Fruit fly (Drosophila melanogaster) whole organism, prepupa: ENCODE data around the gene L2HGDH.

Experiments
- Blimp-1 ChIP-seq: fragments of 200-800 bp; sonication (Bioruptor generic); optimal IDR thresholded peaks from 3 replicates; lab custom pipeline; 2017; ENCODE audit warnings: missing biosample characterization, missing genetic modification characterization, mild to moderate bottlenecking, moderate library complexity, missing genetic modification reagents
- CG10631 ChIP-seq: fragments of 200-800 bp; sonication (Bioruptor generic); optimal IDR thresholded peaks from 2 replicates; lab custom pipeline; 2016; ENCODE audit warnings: missing biosample characterization, missing genetic modification characterization
- CG10669 ChIP-seq: fragments of 200-800 bp; sonication (Bioruptor generic); optimal IDR thresholded peaks from 3 replicates; lab custom pipeline; 2018; ENCODE audit warnings: missing biosample characterization, mild to moderate bottlenecking, missing genetic modification characterization, moderate library complexity
- CG11294 ChIP-seq: fragments of 200-800 bp; sonication (Bioruptor generic); IDR thresholded peaks from 2 replicates; pipeline ENCODE4 v1.3.6; 2022; ENCODE audit warnings: missing biosample characterization, missing genetic modification characterization
- CG11762 ChIP-seq: fragments of 200-800 bp; sonication (Bioruptor generic); optimal IDR thresholded peaks from 3 replicates; lab custom pipeline; 2016; ENCODE audit warnings: missing biosample characterization, missing genetic modification characterization; ENCODE audit not compliant: insufficient read depth
- CG11902 ChIP-seq: fragments of 200-800 bp; sonication (Bioruptor generic); optimal IDR thresholded peaks from 3 replicates; lab custom pipeline; 2016; ENCODE audit warnings: missing biosample characterization, missing genetic modification characterization
- CG15336 ChIP-seq: fragments of 200-800 bp; sonication (Bioruptor generic); IDR thresholded peaks from 2 replicates; pipeline ENCODE4 v1.3.6; 2022; ENCODE audit warnings: missing biosample characterization, missing genetic modification characterization
- CG3032 ChIP-seq: fragments of 200-800 bp; optimal IDR thresholded peaks from 2 replicates; lab custom pipeline; 2019; ENCODE audit warnings: missing biosample characterization, mild to moderate bottlenecking, missing genetic modification characterization, moderate library complexity
- CG31627 ChIP-seq: fragments of 200-800 bp; sonication (Bioruptor generic); optimal IDR thresholded peaks from 3 replicates; lab custom pipeline; 2016; ENCODE audit warnings: missing biosample characterization, missing genetic modification characterization
- CG32006 ChIP-seq: fragments of 200-800 bp; sonication (Bioruptor generic); optimal IDR thresholded peaks from 3 replicates; lab custom pipeline; 2017; ENCODE audit warnings: missing biosample characterization, mild to moderate bottlenecking, missing genetic modification characterization
- CG34406 ChIP-seq: fragments of 200-800 bp; sonication (Bioruptor generic); optimal IDR thresholded peaks from 3 replicates; lab custom pipeline; 2016; ENCODE audit warnings: missing biosample characterization, missing genetic modification characterization
- CG3919 ChIP-seq: fragments of 200-800 bp; sonication (Bioruptor generic); optimal IDR thresholded peaks from 3 replicates; lab custom pipeline; 2016; ENCODE audit warnings: missing biosample characterization, missing genetic modification characterization
- CG4318 ChIP-seq: fragments of 200-800 bp; sonication (Bioruptor generic); optimal IDR thresholded peaks from 3 replicates; lab custom pipeline; 2017; ENCODE audit warnings: missing biosample characterization, mild to moderate bottlenecking, missing genetic modification characterization
- CG6163 ChIP-seq: fragments of 200-800 bp; sonication (Bioruptor generic); IDR thresholded peaks from 3 replicates; pipeline ENCODE4 v1.3.6; 2022; ENCODE audit warnings: missing biosample characterization, missing genetic modification characterization
- CG6276 ChIP-seq: fragments of 200-800 bp; sonication (Bioruptor generic); optimal IDR thresholded peaks from 2 replicates; lab custom pipeline; 2017; ENCODE audit warnings: missing biosample characterization, mild to moderate bottlenecking, missing genetic modification characterization
- CG6792 ChIP-seq: fragments of 200-800 bp; sonication (Bioruptor generic); optimal IDR thresholded peaks from 3 replicates; lab custom pipeline; 2016; ENCODE audit warnings: missing biosample characterization, missing genetic modification characterization
- CG6808 ChIP-seq: fragments of 200-800 bp; sonication (Bioruptor generic); optimal IDR thresholded peaks from 3 replicates; lab custom pipeline; 2017; ENCODE audit warnings: missing biosample characterization, missing genetic modification characterization, mild to moderate bottlenecking, moderate library complexity, missing genetic modification reagents
- CG6854 ChIP-seq: fragments of 200-800 bp; sonication (Bioruptor generic); optimal IDR thresholded peaks from 2 replicates; lab custom pipeline; 2017; ENCODE audit warnings: missing biosample characterization, mild to moderate bottlenecking, missing genetic modification characterization
- CG8119 ChIP-seq: fragments of 200-800 bp; sonication (Bioruptor generic); IDR thresholded peaks from 3 replicates; pipeline ENCODE4 v1.3.6; 2022; ENCODE audit warnings: missing biosample characterization, missing genetic modification characterization
- CG8319 ChIP-seq: fragments of 200-800 bp; sonication (Bioruptor generic); optimal IDR thresholded peaks from 3 replicates; lab custom pipeline; 2016; ENCODE audit warnings: missing biosample characterization, missing genetic modification characterization
- CG8632 ChIP-seq: fragments of 200-800 bp; sonication (Bioruptor generic); optimal IDR thresholded peaks from 3 replicates; lab custom pipeline; 2016; ENCODE audit warnings: missing biosample characterization, missing genetic modification characterization
- CG9139 ChIP-seq: fragments of 200-800 bp; sonication (Bioruptor generic); optimal IDR thresholded peaks from 3 replicates; lab custom pipeline; 2017; ENCODE audit warnings: missing biosample characterization, mild to moderate bottlenecking, missing genetic modification characterization
- Eip75B ChIP-seq: fragments of 200-800 bp; sonication (Bioruptor generic); optimal IDR thresholded peaks from 3 replicates; lab custom pipeline; 2016; ENCODE audit warnings: missing biosample characterization, missing genetic modification characterization
- Eip78C ChIP-seq: fragments of 200-800 bp; sonication (Bioruptor generic); peaks from one replicate; lab custom pipeline; 2016; ENCODE audit warnings: missing biosample characterization, missing genetic modification characterization
- Eip93F ChIP-seq: fragments of 200-800 bp; sonication (Bioruptor generic); optimal IDR thresholded peaks from 2 replicates; lab custom pipeline; 2016; ENCODE audit warnings: missing biosample characterization, mild to moderate bottlenecking, missing genetic modification characterization
- Ets21C ChIP-seq: fragments of 200-800 bp; sonication (Bioruptor generic); optimal IDR thresholded peaks from 3 replicates; lab custom pipeline; 2016; ENCODE audit warnings: missing biosample characterization, missing genetic modification characterization
- Ets96B ChIP-seq: fragments of 200-800 bp; optimal IDR thresholded peaks from 2 replicates; lab custom pipeline; 2019; ENCODE audit warnings: missing biosample characterization, mild to moderate bottlenecking, missing genetic modification characterization, moderate library complexity
- Gug ChIP-seq: fragments of 200-800 bp; sonication (Bioruptor generic); IDR thresholded peaks from 2 replicates; pipeline ENCODE4 v1.3.6; 2022; ENCODE audit warnings: missing biosample characterization, missing genetic modification characterization
- Hr38 ChIP-seq: sonication (Bioruptor generic); optimal IDR thresholded peaks from 2 replicates; lab custom pipeline; 2016; ENCODE audit warnings: missing biosample characterization, missing genetic modification characterization
- Hr39 ChIP-seq: fragments of 200-800 bp; sonication (Bioruptor generic); optimal IDR thresholded peaks from 2 replicates; lab custom pipeline; 2016; ENCODE audit warnings: missing biosample characterization, missing genetic modification characterization
- Lpt ChIP-seq: fragments of 200-800 bp; sonication (Bioruptor generic); optimal IDR thresholded peaks from 3 replicates; lab custom pipeline; 2016; ENCODE audit warnings: missing biosample characterization, missing genetic modification characterization
- Met ChIP-seq: fragments of 200-800 bp; sonication (Bioruptor generic); optimal IDR thresholded peaks from 3 replicates; lab custom pipeline; 2016; ENCODE audit warnings: missing biosample characterization, missing genetic modification characterization
- OdsH ChIP-seq: fragments of 200-800 bp; sonication (Bioruptor generic); optimal IDR thresholded peaks from 3 replicates; lab custom pipeline; 2016; ENCODE audit warnings: missing biosample characterization, missing genetic modification characterization
- Sox102F ChIP-seq: fragments of 200-800 bp; sonication (Bioruptor generic); optimal IDR thresholded peaks from 2 replicates; lab custom pipeline; 2016; ENCODE audit warnings: missing biosample characterization, mild to moderate bottlenecking, missing genetic modification characterization
- Sox14 ChIP-seq: fragments of 200-800 bp; sonication (Bioruptor generic); optimal IDR thresholded peaks from 3 replicates; lab custom pipeline; 2016; ENCODE audit warnings: missing biosample characterization, missing genetic modification characterization
- Sox15 ChIP-seq: fragments of 200-800 bp; sonication (Bioruptor generic); optimal IDR thresholded peaks from 3 replicates; lab custom pipeline; 2016; ENCODE audit warnings: missing biosample characterization, missing genetic modification characterization
- achi ChIP-seq: fragments of 200-800 bp; sonication (Bioruptor generic); optimal IDR thresholded peaks from 3 replicates; lab custom pipeline; 2016; ENCODE audit warnings: missing biosample characterization, missing genetic modification characterization
- acj6 ChIP-seq: fragments of 200-800 bp; sonication (Bioruptor generic); optimal IDR thresholded peaks from 3 replicates; lab custom pipeline; 2016; ENCODE audit warnings: missing biosample characterization, missing genetic modification characterization
- cyc ChIP-seq: fragments of 200-800 bp; sonication (Bioruptor generic); optimal IDR thresholded peaks from 3 replicates; lab custom pipeline; 2016; ENCODE audit warnings: missing biosample characterization, missing genetic modification characterization
- dsx ChIP-seq: fragments of 200-800 bp; optimal IDR thresholded peaks from 3 replicates; lab custom pipeline; 2019; ENCODE audit warnings: missing biosample characterization, mild to moderate bottlenecking, missing genetic modification characterization, moderate library complexity; ENCODE audit not compliant: poor library complexity, severe bottlenecking
- eg ChIP-seq: fragments of 200-800 bp; sonication (Bioruptor generic); IDR thresholded peaks from 3 replicates; pipeline ENCODE4 v1.3.6; 2022; ENCODE audit warnings: missing biosample characterization, missing genetic modification characterization
- esn ChIP-seq: fragments of 200-800 bp; sonication (Bioruptor generic); optimal IDR thresholded peaks from 2 replicates; lab custom pipeline; 2016; ENCODE audit warnings: missing biosample characterization, mild to moderate bottlenecking, missing genetic modification characterization, moderate library complexity
- fd85E ChIP-seq: fragments of 200-800 bp; sonication (Bioruptor generic); optimal IDR thresholded peaks from 3 replicates; lab custom pipeline; 2016; ENCODE audit warnings: missing biosample characterization, missing genetic modification characterization
- fkh ChIP-seq: fragments of 200-800 bp; sonication (Bioruptor generic); optimal IDR thresholded peaks from 3 replicates; lab custom pipeline; 2017; ENCODE audit warnings: missing biosample characterization, mild to moderate bottlenecking, missing genetic modification characterization, moderate library complexity
- net ChIP-seq: fragments of 200-800 bp; sonication (Bioruptor generic); optimal IDR thresholded peaks from 3 replicates; lab custom pipeline; 2016; ENCODE audit warnings: missing biosample characterization, missing genetic modification characterization
- pdm3 ChIP-seq: fragments of 200-800 bp; sonication (Bioruptor generic); optimal IDR thresholded peaks from 3 replicates; lab custom pipeline; 2016; ENCODE audit warnings: missing biosample characterization, missing genetic modification characterization
- salr ChIP-seq, 2 experiments: fragments of 200-800 bp; sonication (Bioruptor generic); optimal IDR thresholded peaks; 3 replicates each; lab custom pipeline; 2016 to 2018; ENCODE audit warnings: missing biosample characterization in 2 of 2, missing genetic modification characterization in 2 of 2, mild to moderate bottlenecking in 1 of 2
- spab ChIP-seq: fragments of 200-800 bp; sonication (Bioruptor generic); optimal IDR thresholded peaks from 2 replicates; lab custom pipeline; 2017; ENCODE audit warnings: missing biosample characterization, mild to moderate bottlenecking, missing genetic modification characterization, missing genetic modification reagents
- svp ChIP-seq: fragments of 200-800 bp; sonication (Bioruptor generic); peaks from one replicate; lab custom pipeline; 2016; ENCODE audit warnings: missing biosample characterization, missing genetic modification characterization
- vri ChIP-seq: fragments of 200-800 bp; sonication (Bioruptor generic); optimal IDR thresholded peaks from 3 replicates; lab custom pipeline; 2016; ENCODE audit warnings: missing biosample characterization, mild to moderate bottlenecking, missing genetic modification characterization

Gene L2HGDH

dm6 chr2L:19009130-19009529 lies 34.9 kb upstream of the L2HGDH start, which contains the start of gene RpL30 (continued):
- TF ChIP-seq Sox14 (peak; percentile 81), Sox102F (peak; percentile 86), eg (GFP tag; lab: Robert Waterston, UW) (peak; percentile 85), CG10631 (GFP tag; lab: Kevin White, UChicago) (peak; percentile 33), Gug (GFP tag; lab: Robert Waterston, UW) (no peak), Lpt (no peak), CG8119 (0 out of 3 replicates have a peak, but pooled peaks have one; percentile 44), Sox15 (GFP tag; lab: Kevin White, UChicago) (peak; percentile 36)

dm6 chr2L:19002959-19003371 lies 28.7 kb upstream of the L2HGDH start, which contains the start of gene CG31793:
TSS of gene CG31793 (plus strand) at chr2L:19003367.
- TF ChIP-seq vri (GFP tag; lab: Kevin White, UChicago) = peak; percentile 58
- TF ChIP-seq pdm3 = no peak
- TF ChIP-seq CG10669 (GFP tag; lab: Kevin White, UChicago) = peak; percentile 35
- peak; percentile 63 for TF ChIP-seq net
- TF ChIP-seq Eip78C (GFP tag; lab: Kevin White, UChicago) = peak; percentile 88
- peak; percentile 79 for TF ChIP-seq eg (GFP tag; lab: Robert Waterston, UW)
- peak; percentile 76 for TF ChIP-seq CG6276
- TF ChIP-seq achi (GFP tag; lab: Kevin White, UChicago) = peak; percentile 68
- TF ChIP-seq CG34406 (GFP tag; lab: Kevin White, UChicago) = peak; percentile 57
- no peak for TF ChIP-seq Sox14
- no peak; the same call in 1 of the 2 replicates for TF ChIP-seq CG11294 (GFP tag; lab: Robert Waterston, UW)
- peak; percentile 52; the same call in 1 of the 2 replicates for TF ChIP-seq Gug (GFP tag; lab: Robert Waterston, UW)
- peak; percentile 53 for TF ChIP-seq CG32006
- TF ChIP-seq CG3032 (tag; lab: Kevin White, UChicago) = peak; percentile 54
- peak; percentile 24 for TF ChIP-seq spab (GFP tag; lab: Kevin White, UChicago)
- no peak for TF ChIP-seq svp (GFP tag; lab: Kevin White, UChicago)
- peak; percentile 44 for TF ChIP-seq CG11762
- TF ChIP-seq CG9139 (GFP tag; lab: Kevin White, UChicago) = peak; percentile 45
- TF ChIP-seq CG6808 (GFP tag; lab: Kevin White, UChicago) = peak; percentile 40
- TF ChIP-seq Ets21C (GFP tag; lab: Kevin White, UChicago) = no peak
- peak; percentile 82 for TF ChIP-seq CG15336 (GFP tag; lab: Robert Waterston, UW)
- no peak; the same call in 1 of the 3 replicates for TF ChIP-seq CG6163
- peak; percentile 43 for TF ChIP-seq acj6 (GFP tag; lab: Kevin White, UChicago)
- no peak for TF ChIP-seq CG11902
- no peak for TF ChIP-seq Eip75B
- TF ChIP-seq CG8319 (GFP tag; lab: Kevin White, UChicago) = no peak
- peak; percentile 28 for TF ChIP-seq Lpt
- peak; percentile 60 for TF ChIP-seq Ets96B (tag; lab: Kevin White, UChicago)
- no peak for TF ChIP-seq Hr38 (GFP tag; lab: Kevin White, UChicago)
- no peak for TF ChIP-seq Hr39
- TF ChIP-seq fkh = peak; percentile 76
- peak; percentile 63 for TF ChIP-seq CG3919
- peak; percentile 42 for TF ChIP-seq CG6792 (GFP tag; lab: Kevin White, UChicago)
- peak; percentile 80 for TF ChIP-seq CG8119
- TF ChIP-seq CG31627 (GFP tag; lab: Kevin White, UChicago) = no peak
- TF ChIP-seq CG8632 (GFP tag; lab: Kevin White, UChicago) = peak; percentile 42
- peak; percentile 63 for TF ChIP-seq dsx (GFP tag; lab: Kevin White, UChicago)
- peak; percentile 49 for TF ChIP-seq CG10631 (GFP tag; lab: Kevin White, UChicago)
- TF ChIP-seq CG6854 (GFP tag; lab: Kevin White, UChicago) = no peak
- no peak for TF ChIP-seq salr (GFP tag; optimal IDR thresholded peaks at IDR 0.05; lab: Kevin White, UChicago)
- peak; percentile 61 for TF ChIP-seq OdsH (GFP tag; lab: Kevin White, UChicago)
- no peak for TF ChIP-seq Blimp-1 (GFP tag; lab: Kevin White, UChicago)
- no peak for TF ChIP-seq fd85E (GFP tag; lab: Kevin White, UChicago)
- TF ChIP-seq Met (GFP tag; lab: Kevin White, UChicago) = peak; percentile 45
- no peak for TF ChIP-seq Eip93F (GFP tag; lab: Kevin White, UChicago)
- TF ChIP-seq CG4318 (GFP tag; lab: Kevin White, UChicago) = no peak
- no peak for TF ChIP-seq cyc (GFP tag; lab: Kevin White, UChicago)
- TF ChIP-seq esn (GFP tag; lab: Kevin White, UChicago) = peak; percentile 57
